Worm (Caenorhabditis elegans): ENCODE results near the gene F52G3.7.

ce11 chrX:17006843-17007242 lies 43.1 kb downstream of the F52G3.7 start:
- TF ChIP-seq egl-27 (tag; optimal IDR thresholded peaks at IDR 0.05) (no peak), aly-2 (tag; optimal IDR thresholded peaks at IDR 0.05) (no peak), lsy-2 (tag; optimal IDR thresholded peaks at IDR 0.05) (no peak), nhr-12 (tag; optimal IDR thresholded peaks at IDR 0.05) (no peak), lin-39 (tag; optimal IDR thresholded peaks at IDR 0.05) (no peak), elt-3 (tag; optimal IDR thresholded peaks at IDR 0.05) (no peak)

Data from whole organism, L2 larva.